Worm (Caenorhabditis elegans) whole organism, L1 larva: ENCODE data around the gene madf-11.
A peak's percentile ranks its signal among the peaks of the same experiment; 100 is the strongest.

Source experiments
- F16B12.6 ChIP-seq: fragments of 150-350 bp; optimal IDR thresholded peaks from 2 replicates; lab custom pipeline; 2014; ENCODE audit warnings: missing biosample characterization, missing genetic modification characterization
- aha-1 ChIP-seq: fragments of 150-350 bp; optimal IDR thresholded peaks from 2 replicates; lab custom pipeline; 2014; ENCODE audit warnings: missing biosample characterization, missing genetic modification characterization
- aly-2 ChIP-seq: fragments of 150-350 bp; optimal IDR thresholded peaks from 2 replicates; lab custom pipeline; 2014; ENCODE audit warnings: missing biosample characterization, missing genetic modification characterization
- blmp-1 ChIP-seq: fragments of 150-350 bp; optimal IDR thresholded peaks from 2 replicates; lab custom pipeline; 2014; ENCODE audit warnings: missing biosample characterization, missing genetic modification characterization
- ceh-63 ChIP-seq: fragments of 200-800 bp; sonication (Bioruptor generic); optimal IDR thresholded peaks from 2 replicates; lab custom pipeline; 2018; ENCODE audit warnings: mild to moderate bottlenecking, missing genetic modification characterization, missing compliant biosample characterization
- ceh-8 ChIP-seq: fragments of 200-800 bp; sonication (Bioruptor generic); optimal IDR thresholded peaks from 2 replicates; lab custom pipeline; 2018; ENCODE audit warnings: mild to moderate bottlenecking, missing genetic modification characterization, moderate library complexity, missing compliant biosample characterization
- ceh-82 ChIP-seq, 3 experiments: fragments of 150-350 bp in 1 of 3; sonication (generic microtip) in 2 of 3; optimal IDR thresholded peaks; 2 replicates each; lab custom pipeline; 2014 to 2017; ENCODE audit warnings: missing biosample characterization in 3 of 3, missing genetic modification characterization in 3 of 3
- ceh-88 ChIP-seq: fragments of 200-800 bp; sonication (Bioruptor generic); IDR thresholded peaks from 2 replicates; pipeline ENCODE4 v1.3.6; 2022; ENCODE audit warnings: missing genetic modification characterization, missing compliant biosample characterization
- ceh-90 ChIP-seq: sonication (generic microtip); optimal IDR thresholded peaks from 2 replicates; lab custom pipeline; 2016; ENCODE audit warnings: missing genetic modification characterization, missing compliant biosample characterization
- ces-1 ChIP-seq: fragments of 150-350 bp; optimal IDR thresholded peaks from 2 replicates; lab custom pipeline; 2014; ENCODE audit warnings: missing biosample characterization, missing genetic modification reagents, missing genetic modification characterization
- dpl-1 ChIP-seq, 3 experiments: fragments of 150-350 bp in 2 of 3; sonication (generic microtip) in 1 of 3; optimal IDR thresholded peaks; 2 replicates each; lab custom pipeline; 2014 to 2017; ENCODE audit warnings: missing biosample characterization in 3 of 3, missing genetic modification characterization in 3 of 3, missing genetic modification reagents in 3 of 3
- egl-13 ChIP-seq: sonication (generic microtip); optimal IDR thresholded peaks from 2 replicates; lab custom pipeline; 2016; ENCODE audit warnings: missing genotype, missing genetic modification reagents, missing genetic modification characterization, missing compliant biosample characterization
- egl-27 ChIP-seq, 2 experiments: fragments of 150-350 bp in 1 of 2; sonication (generic microtip); optimal IDR thresholded peaks; 3 replicates each; lab custom pipeline; 2017 to 2018; ENCODE audit warnings: missing biosample characterization in 2 of 2, missing genetic modification characterization in 2 of 2, missing genetic modification reagents in 2 of 2
- elt-3 ChIP-seq, 6 experiments: fragments of 150-350 bp in 1 of 6; sonication (generic microtip); optimal IDR thresholded peaks; 2 replicates each; lab custom pipeline; 2017 to 2018; ENCODE audit warnings: missing biosample characterization in 6 of 6, missing genetic modification characterization in 6 of 6, inconsistent platforms in 1 of 6
- ets-5 ChIP-seq: fragments of 200-800 bp; sonication (Bioruptor generic); IDR thresholded peaks from 2 replicates; pipeline ENCODE4 v1.3.6; 2022; ENCODE audit warnings: missing genetic modification characterization, missing compliant biosample characterization
- fkh-4 ChIP-seq: sonication (generic microtip); optimal IDR thresholded peaks from 2 replicates; lab custom pipeline; 2016; ENCODE audit warnings: missing compliant biosample characterization, missing genetic modification characterization, borderline replicate concordance
- fos-1 ChIP-seq: fragments of 150-350 bp; optimal IDR thresholded peaks from 2 replicates; lab custom pipeline; 2014; ENCODE audit warnings: missing biosample characterization, missing genetic modification characterization
- grh-1 ChIP-seq: fragments of 200-800 bp; sonication (Bioruptor generic); IDR thresholded peaks from 2 replicates; pipeline ENCODE4 v1.3.6; 2022; ENCODE audit warnings: missing genetic modification reagents, missing genetic modification characterization, missing compliant biosample characterization
- hlh-4 ChIP-seq: sonication (generic microtip); optimal IDR thresholded peaks from 2 replicates; lab custom pipeline; 2016; ENCODE audit warnings: mild to moderate bottlenecking, missing genetic modification characterization, missing compliant biosample characterization
- irx-1 ChIP-seq: sonication (generic microtip); optimal IDR thresholded peaks from 2 replicates; lab custom pipeline; 2016; ENCODE audit warnings: missing genetic modification characterization, missing compliant biosample characterization
- jun-1 ChIP-seq: fragments of 150-350 bp; optimal IDR thresholded peaks from 2 replicates; lab custom pipeline; 2014; ENCODE audit warnings: missing biosample characterization, missing genetic modification reagents, missing genetic modification characterization
- lin-14 ChIP-seq: fragments of 200-800 bp; sonication (Bioruptor generic); optimal IDR thresholded peaks from 2 replicates; lab custom pipeline; 2018; ENCODE audit warnings: mild to moderate bottlenecking, missing genetic modification characterization, moderate library complexity, missing compliant biosample characterization
- lin-15B ChIP-seq: fragments of 150-350 bp; sonication (generic microtip); optimal IDR thresholded peaks from 3 replicates; lab custom pipeline; 2014; ENCODE audit warnings: missing biosample characterization, missing genetic modification characterization
- lin-35 ChIP-seq, 2 experiments: fragments of 150-350 bp; optimal IDR thresholded peaks; 2 replicates each; lab custom pipeline; 2014; ENCODE audit warnings: missing biosample characterization in 2 of 2, missing genetic modification characterization in 2 of 2, missing genetic modification reagents in 2 of 2
- lir-3 ChIP-seq: sonication (generic microtip); optimal IDR thresholded peaks from 2 replicates; lab custom pipeline; 2016; ENCODE audit warnings: mild to moderate bottlenecking, missing genetic modification characterization, moderate library complexity, missing compliant biosample characterization; ENCODE audit not compliant: poor library complexity
- mef-2 ChIP-seq: fragments of 150-350 bp; optimal IDR thresholded peaks from 2 replicates; lab custom pipeline; 2014; ENCODE audit warnings: missing biosample characterization, missing genetic modification characterization
- nhr-11 ChIP-seq: fragments of 150-350 bp; optimal IDR thresholded peaks from 2 replicates; lab custom pipeline; 2014; ENCODE audit warnings: missing biosample characterization, missing genetic modification characterization
- nhr-12 ChIP-seq: sonication (generic microtip); optimal IDR thresholded peaks from 2 replicates; lab custom pipeline; 2017; ENCODE audit warnings: missing biosample characterization, missing genetic modification characterization
- nhr-19 ChIP-seq: fragments of 200-800 bp; sonication (Bioruptor generic); conservative IDR thresholded peaks from 2 replicates; pipeline ENCODE4 v1.3.6; 2022; ENCODE audit warnings: missing genetic modification characterization, missing compliant biosample characterization
- nhr-237 ChIP-seq: fragments of 150-350 bp; optimal IDR thresholded peaks from 2 replicates; lab custom pipeline; 2014; ENCODE audit warnings: missing biosample characterization, missing genetic modification characterization
- nhr-28 ChIP-seq: fragments of 150-350 bp; optimal IDR thresholded peaks from 2 replicates; lab custom pipeline; 2014; ENCODE audit warnings: missing biosample characterization, missing genetic modification characterization
- nhr-47 ChIP-seq: sonication (generic microtip); optimal IDR thresholded peaks from 2 replicates; lab custom pipeline; 2016; ENCODE audit warnings: mild to moderate bottlenecking, missing genetic modification characterization, moderate library complexity, missing compliant biosample characterization
- nhr-71 ChIP-seq: sonication (generic microtip); optimal IDR thresholded peaks from 2 replicates; lab custom pipeline; 2016; ENCODE audit warnings: mild to moderate bottlenecking, missing genetic modification characterization, moderate library complexity, missing compliant biosample characterization
- nhr-77 ChIP-seq: fragments of 150-350 bp; optimal IDR thresholded peaks from 2 replicates; lab custom pipeline; 2014; ENCODE audit warnings: missing biosample characterization, missing genetic modification characterization
- nhr-84 ChIP-seq: sonication (generic microtip); optimal IDR thresholded peaks from 2 replicates; lab custom pipeline; 2017; ENCODE audit warnings: missing biosample characterization, missing genetic modification characterization
- nhr-85 ChIP-seq: sonication (generic microtip); peaks from one replicate; lab custom pipeline; 2016; ENCODE audit warnings: missing genetic modification characterization, inconsistent platforms, missing compliant biosample characterization
- nhr-90 ChIP-seq: sonication (generic microtip); optimal IDR thresholded peaks from 2 replicates; lab custom pipeline; 2016; ENCODE audit warnings: mild to moderate bottlenecking, missing genetic modification characterization, missing compliant biosample characterization; ENCODE audit not compliant: poor library complexity
- pag-3 ChIP-seq: sonication (generic microtip); optimal IDR thresholded peaks from 2 replicates; lab custom pipeline; 2017; ENCODE audit warnings: missing genetic modification characterization, mild to moderate bottlenecking, missing compliant biosample characterization, antibody characterized with exemption, borderline replicate concordance; ENCODE audit not compliant: insufficient read depth
- skn-1 ChIP-seq: fragments of 150-350 bp; optimal IDR thresholded peaks from 2 replicates; lab custom pipeline; 2014; ENCODE audit warnings: missing biosample characterization, missing genetic modification characterization
- snpc-4 ChIP-seq: fragments of 150-350 bp; optimal IDR thresholded peaks from 2 replicates; lab custom pipeline; 2014; ENCODE audit warnings: missing biosample characterization, missing genetic modification characterization
- snu-23 ChIP-seq: sonication (generic microtip); optimal IDR thresholded peaks from 2 replicates; lab custom pipeline; 2016; ENCODE audit warnings: missing genetic modification characterization, missing compliant biosample characterization
- sox-4 ChIP-seq: sonication (generic microtip); optimal IDR thresholded peaks from 2 replicates; lab custom pipeline; 2016; ENCODE audit warnings: missing genetic modification characterization, missing compliant biosample characterization
- swsn-7 ChIP-seq: sonication (generic microtip); optimal IDR thresholded peaks from 2 replicates; lab custom pipeline; 2016; ENCODE audit warnings: missing genetic modification characterization, missing compliant biosample characterization
- tbx-2 ChIP-seq: sonication (generic microtip); optimal IDR thresholded peaks from 2 replicates; lab custom pipeline; 2016; ENCODE audit warnings: missing genetic modification characterization, missing compliant biosample characterization
- unc-130 ChIP-seq: fragments of 150-350 bp; optimal IDR thresholded peaks from 2 replicates; lab custom pipeline; 2017; ENCODE audit warnings: missing biosample characterization, missing genetic modification characterization, inconsistent platforms
- unc-62 ChIP-seq: fragments of 150-350 bp; optimal IDR thresholded peaks from 2 replicates; lab custom pipeline; 2014; ENCODE audit warnings: missing biosample characterization, missing genetic modification reagents, missing genetic modification characterization
- unc-86 ChIP-seq: sonication (generic microtip); optimal IDR thresholded peaks from 2 replicates; lab custom pipeline; 2016; ENCODE audit warnings: missing genetic modification characterization, missing compliant biosample characterization
- xbp-1 ChIP-seq: sonication (generic microtip); optimal IDR thresholded peaks from 2 replicates; lab custom pipeline; 2016; ENCODE audit warnings: missing genetic modification characterization, missing compliant biosample characterization
- zag-1 ChIP-seq: fragments of 150-350 bp; optimal IDR thresholded peaks from 2 replicates; lab custom pipeline; 2014; ENCODE audit warnings: missing biosample characterization, missing genetic modification characterization

The madf-11 gene

ce11 chrIII:5594350-5594749 is 8.9 kb downstream of the madf-11 start (continued):
- TF ChIP-seq ceh-90 (tag; lab: Kevin White, UChicago) (no peak), nhr-84 (tag; lab: Kevin White, UChicago) (no peak), fos-1 (tag; lab: Kevin White, UChicago) (no peak), lin-15B (tag; lab: Kevin White, UChicago) (no peak), lin-35 (GFP tag; optimal IDR thresholded peaks at IDR 0.05; lab: Kevin White, UChicago) (peak in 1 of 2 experiments; percentile 25), dpl-1 (GFP tag; optimal IDR thresholded peaks at IDR 0.05; lab: Kevin White, UChicago) (no peak), ets-5 (GFP tag; lab: Robert Waterston, UW) (no peak), unc-86 (tag; lab: Kevin White, UChicago) (no peak), unc-62 (no peak), ces-1 (GFP tag; lab: Kevin White, UChicago) (no peak), lir-3 (tag; lab: Kevin White, UChicago) (no peak), aly-2 (tag; lab: Kevin White, UChicago) (no peak), skn-1 (tag; lab: Kevin White, UChicago) (no peak), nhr-85 (peak; percentile 71), xbp-1 (tag; lab: Kevin White, UChicago) (no peak), nhr-90 (tag; lab: Kevin White, UChicago) (peak; percentile 23), elt-3 (tag; optimal IDR thresholded peaks at IDR 0.05; lab: Kevin White, UChicago) (peak in 2 of 6 experiments; percentile 3 to 44), blmp-1 (tag; lab: Kevin White, UChicago) (peak; percentile 52)

DNA sequence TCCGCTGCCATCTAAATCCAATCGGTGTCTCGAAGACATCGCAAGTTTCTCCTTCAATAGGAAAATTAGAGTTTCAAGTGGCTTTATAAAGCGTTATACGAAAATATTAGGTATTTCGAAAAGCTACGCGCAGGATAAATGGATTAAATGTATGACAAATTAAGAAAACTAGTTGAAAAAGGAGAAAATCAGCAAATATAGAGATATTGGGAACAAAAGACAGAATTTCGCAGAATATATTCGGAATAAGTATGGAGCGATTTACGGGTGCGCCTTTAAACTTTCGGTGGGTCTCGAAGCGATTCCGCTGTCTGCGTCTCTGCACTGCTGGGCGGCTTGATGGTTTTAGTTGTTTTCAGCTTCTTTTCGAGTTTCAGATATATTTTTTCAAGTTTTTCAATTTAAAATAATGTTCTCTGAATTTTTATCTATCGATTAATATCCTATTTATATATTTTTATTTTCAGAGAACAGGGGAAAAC is 11.6 kb downstream of the madf-11 start, which contains the start of the genes ddx-15 and ucr-1:
ddx-15 (minus strand) TSS at position 51 of the 482 bp plus-strand sequence.
ucr-1 (plus strand) TSS at position 468 of the 482 bp plus-strand sequence.
- TF ChIP-seq pag-3 (tag; lab: Kevin White, UChicago) (no peak), snpc-4 (tag; lab: Kevin White, UChicago) (peak; percentile 32), unc-86 (tag; lab: Kevin White, UChicago) (peak; percentile 69), jun-1 (peak; percentile 22), grh-1 (GFP tag; lab: Robert Waterston, UW) (no peak; the same call in 1 of the 2 replicates), ets-5 (GFP tag; lab: Robert Waterston, UW) (no peak), nhr-47 (tag; lab: Kevin White, UChicago) (peak; percentile 78), F16B12.6 (peak; percentile 14), ceh-8 (GFP tag; lab: Kevin White, UChicago) (no peak), nhr-28 (tag; lab: Kevin White, UChicago) (no peak), snu-23 (peak; percentile 78), nhr-90 (tag; lab: Kevin White, UChicago) (peak; percentile 34), nhr-12 (tag; lab: Kevin White, UChicago) (no peak), aly-2 (tag; lab: Kevin White, UChicago) (no peak), lin-14 (peak; percentile 75), ceh-82 (tag; optimal IDR thresholded peaks at IDR 0.05; lab: Kevin White, UChicago) (peak; percentile 1 to 79 (median 37)), nhr-71 (peak; percentile 83), nhr-237 (tag; lab: Kevin White, UChicago) (no peak), fkh-4 (tag; lab: Kevin White, UChicago) (no peak), mef-2 (tag; lab: Kevin White, UChicago) (no peak), nhr-19 (GFP tag; lab: Robert Waterston, UW) (peak; percentile 65), egl-27 (tag; optimal IDR thresholded peaks at IDR 0.05; lab: Kevin White, UChicago) (no peak), egl-13 (peak; percentile 8), nhr-77 (peak; percentile 51), unc-130 (peak; percentile 78), ceh-63 (GFP tag; lab: Kevin White, UChicago) (no peak), sox-4 (tag; lab: Kevin White, UChicago) (no peak), tbx-2 (tag; lab: Kevin White, UChicago) (peak; percentile 55), fos-1 (tag; lab: Kevin White, UChicago) (peak; percentile 43), blmp-1 (tag; lab: Kevin White, UChicago) (no peak), elt-3 (tag; optimal IDR thresholded peaks at IDR 0.05; lab: Kevin White, UChicago) (no peak), irx-1 (tag; lab: Kevin White, UChicago) (peak; percentile 42), ceh-88 (GFP tag; lab: Robert Waterston, UW) (no peak; the same call in 1 of the 2 replicates), hlh-4 (tag; lab: Kevin White, UChicago) (no peak), swsn-7 (peak; percentile 66), xbp-1 (tag; lab: Kevin White, UChicago) (peak; percentile 73), zag-1 (tag; lab: Kevin White, UChicago) (no peak), nhr-85 (peak; percentile 73), aha-1 (tag; lab: Kevin White, UChicago) (no peak), nhr-11 (tag; lab: Kevin White, UChicago) (no peak)
